Worm (Caenorhabditis elegans) whole organism, midembryonic: Measurements from ENCODE around the gene sumv-1.

ENCODE experiments used
- cog-1 ChIP-seq: sonication (generic microtip); optimal IDR thresholded peaks from 2 replicates; lab custom pipeline; 2016; ENCODE audit warnings: missing genetic modification characterization, missing compliant biosample characterization
- flt-1 ChIP-seq: fragments of 200-800 bp; sonication (Bioruptor generic); IDR thresholded peaks from 2 replicates; pipeline ENCODE4 v1.3.6; 2022; ENCODE audit warnings: missing genetic modification characterization, missing compliant biosample characterization
- klf-2 ChIP-seq: fragments of 200-800 bp; sonication (Bioruptor generic); conservative IDR thresholded peaks from 2 replicates; pipeline ENCODE4 v1.3.6; 2022; ENCODE audit warnings: missing genetic modification reagents, missing genetic modification characterization, missing compliant biosample characterization
- tab-1 ChIP-seq: fragments of 200-800 bp; sonication (Bioruptor generic); IDR thresholded peaks from 2 replicates; pipeline ENCODE4 v1.3.6; 2022; ENCODE audit warnings: missing genetic modification characterization, missing compliant biosample characterization
- ztf-23 ChIP-seq: fragments of 200-800 bp; sonication (Bioruptor generic); IDR thresholded peaks from 2 replicates; pipeline ENCODE4 v1.3.6; 2022; ENCODE audit warnings: missing genetic modification reagents, missing genetic modification characterization, missing compliant biosample characterization
- ztf-29 ChIP-seq: fragments of 200-800 bp; sonication (Bioruptor generic); IDR thresholded peaks from 2 replicates; pipeline ENCODE4 v1.3.6; 2022; ENCODE audit warnings: missing genetic modification reagents, missing genetic modification characterization, missing compliant biosample characterization

- no peak for TF ChIP-seq klf-2 (GFP tag; lab: Robert Waterston, UW)
- TF ChIP-seq flt-1 (GFP tag; lab: Robert Waterston, UW): no peak
- TF ChIP-seq ztf-23 (GFP tag; lab: Robert Waterston, UW): no peak
- TF ChIP-seq cog-1 (tag; lab: Kevin White, UChicago): no peak
- TF ChIP-seq tab-1 (GFP tag; lab: Robert Waterston, UW): no peak
- TF ChIP-seq ztf-29: no peak
Observed at ce11 chrIII:5264813-5265212, 10.8 kb upstream of the sumv-1 start, which contains the start of gene gro-1.
